Worm (Caenorhabditis elegans) whole organism, L1 larva: Measurements from ENCODE around the gene Y102A11A.3.

Experiments used
- C04F5.9 ChIP-seq: sonication (generic microtip); optimal IDR thresholded peaks from 2 replicates; lab custom pipeline; 2016; ENCODE audit warnings: missing genetic modification characterization, missing compliant biosample characterization
- Y116A8C.19 ChIP-seq: sonication (generic microtip); optimal IDR thresholded peaks from 2 replicates; lab custom pipeline; 2016; ENCODE audit warnings: missing compliant biosample characterization, missing genetic modification characterization, borderline replicate concordance
- aly-2 ChIP-seq: fragments of 150-350 bp; optimal IDR thresholded peaks from 2 replicates; lab custom pipeline; 2014; ENCODE audit warnings: missing biosample characterization, missing genetic modification characterization
- ama-1 ChIP-seq: fragments of 150-350 bp; optimal IDR thresholded peaks from 2 replicates; lab custom pipeline; 2014
- blmp-1 ChIP-seq: fragments of 150-350 bp; optimal IDR thresholded peaks from 2 replicates; lab custom pipeline; 2014; ENCODE audit warnings: missing biosample characterization, missing genetic modification characterization
- ceh-8 ChIP-seq: fragments of 200-800 bp; sonication (Bioruptor generic); optimal IDR thresholded peaks from 2 replicates; lab custom pipeline; 2018; ENCODE audit warnings: mild to moderate bottlenecking, missing genetic modification characterization, moderate library complexity, missing compliant biosample characterization
- efl-1 ChIP-seq, 4 experiments: fragments of 150-350 bp; optimal IDR thresholded peaks in 3 of 4; peaks in 1 of 4; 1 replicate in 1 of 4; 2 replicates in 3 of 4; lab custom pipeline; 2014; ENCODE audit warnings: missing biosample characterization in 2 of 4, missing genetic modification characterization in 2 of 4, missing genetic modification reagents in 2 of 4
- elt-3 ChIP-seq, 6 experiments: fragments of 150-350 bp in 1 of 6; sonication (generic microtip); optimal IDR thresholded peaks; 2 replicates each; lab custom pipeline; 2017 to 2018; ENCODE audit warnings: missing biosample characterization in 6 of 6, missing genetic modification characterization in 6 of 6, inconsistent platforms in 1 of 6
- ets-5 ChIP-seq: fragments of 200-800 bp; sonication (Bioruptor generic); IDR thresholded peaks from 2 replicates; pipeline ENCODE4 v1.3.6; 2022; ENCODE audit warnings: missing genetic modification characterization, missing compliant biosample characterization
- fkh-10 ChIP-seq: sonication (generic microtip); optimal IDR thresholded peaks from 2 replicates; lab custom pipeline; 2017; ENCODE audit warnings: missing biosample characterization, missing genetic modification reagents, missing genetic modification characterization
- hpl-2 ChIP-seq: fragments of 150-350 bp; optimal IDR thresholded peaks from 2 replicates; lab custom pipeline; 2014; ENCODE audit warnings: missing biosample characterization, missing genetic modification reagents, missing genetic modification characterization
- irx-1 ChIP-seq: sonication (generic microtip); optimal IDR thresholded peaks from 2 replicates; lab custom pipeline; 2016; ENCODE audit warnings: missing genetic modification characterization, missing compliant biosample characterization
- jun-1 ChIP-seq: fragments of 150-350 bp; optimal IDR thresholded peaks from 2 replicates; lab custom pipeline; 2014; ENCODE audit warnings: missing biosample characterization, missing genetic modification reagents, missing genetic modification characterization
- lin-13 ChIP-seq: fragments of 150-350 bp; optimal IDR thresholded peaks from 2 replicates; lab custom pipeline; 2014; ENCODE audit warnings: missing biosample characterization, missing genetic modification reagents, missing genetic modification characterization
- lin-14 ChIP-seq: fragments of 200-800 bp; sonication (Bioruptor generic); optimal IDR thresholded peaks from 2 replicates; lab custom pipeline; 2018; ENCODE audit warnings: mild to moderate bottlenecking, missing genetic modification characterization, moderate library complexity, missing compliant biosample characterization
- lin-15B ChIP-seq: fragments of 150-350 bp; sonication (generic microtip); optimal IDR thresholded peaks from 3 replicates; lab custom pipeline; 2014; ENCODE audit warnings: missing biosample characterization, missing genetic modification characterization
- lin-39 ChIP-seq: fragments of 150-350 bp; optimal IDR thresholded peaks from 2 replicates; lab custom pipeline; 2014; ENCODE audit warnings: missing biosample characterization, missing genetic modification reagents, missing genetic modification characterization
- lir-3 ChIP-seq: sonication (generic microtip); optimal IDR thresholded peaks from 2 replicates; lab custom pipeline; 2016; ENCODE audit warnings: mild to moderate bottlenecking, missing genetic modification characterization, moderate library complexity, missing compliant biosample characterization; ENCODE audit not compliant: poor library complexity
- lsy-2 ChIP-seq, 2 experiments: fragments of 150-350 bp; optimal IDR thresholded peaks; 2 replicates each; lab custom pipeline; 2014; ENCODE audit warnings: missing biosample characterization in 2 of 2, missing genetic modification characterization in 2 of 2
- mab-9 ChIP-seq: fragments of 200-800 bp; sonication (Bioruptor generic); IDR thresholded peaks from 2 replicates; pipeline ENCODE4 v1.3.6; 2022; ENCODE audit warnings: missing genetic modification reagents, missing genetic modification characterization, missing compliant biosample characterization
- mdl-1 ChIP-seq, 2 experiments: fragments of 150-350 bp; optimal IDR thresholded peaks; 2 replicates each; lab custom pipeline; 2014 to 2017; ENCODE audit warnings: missing biosample characterization in 2 of 2, missing genetic modification characterization in 2 of 2, inconsistent platforms in 1 of 2
- mep-1 ChIP-seq: fragments of 150-350 bp; optimal IDR thresholded peaks from 2 replicates; lab custom pipeline; 2014; ENCODE audit warnings: missing biosample characterization, missing genetic modification characterization
- nhr-11 ChIP-seq: fragments of 150-350 bp; optimal IDR thresholded peaks from 2 replicates; lab custom pipeline; 2014; ENCODE audit warnings: missing biosample characterization, missing genetic modification characterization
- nhr-19 ChIP-seq: fragments of 200-800 bp; sonication (Bioruptor generic); conservative IDR thresholded peaks from 2 replicates; pipeline ENCODE4 v1.3.6; 2022; ENCODE audit warnings: missing genetic modification characterization, missing compliant biosample characterization
- nhr-20 ChIP-seq: sonication (generic microtip); optimal IDR thresholded peaks from 2 replicates; lab custom pipeline; 2016; ENCODE audit warnings: mild to moderate bottlenecking, missing genetic modification characterization, missing compliant biosample characterization
- nhr-28 ChIP-seq: fragments of 150-350 bp; optimal IDR thresholded peaks from 2 replicates; lab custom pipeline; 2014; ENCODE audit warnings: missing biosample characterization, missing genetic modification characterization
- nhr-47 ChIP-seq: sonication (generic microtip); optimal IDR thresholded peaks from 2 replicates; lab custom pipeline; 2016; ENCODE audit warnings: mild to moderate bottlenecking, missing genetic modification characterization, moderate library complexity, missing compliant biosample characterization
- nhr-71 ChIP-seq: sonication (generic microtip); optimal IDR thresholded peaks from 2 replicates; lab custom pipeline; 2016; ENCODE audit warnings: mild to moderate bottlenecking, missing genetic modification characterization, moderate library complexity, missing compliant biosample characterization
- nhr-77 ChIP-seq: fragments of 150-350 bp; optimal IDR thresholded peaks from 2 replicates; lab custom pipeline; 2014; ENCODE audit warnings: missing biosample characterization, missing genetic modification characterization
- nhr-85 ChIP-seq: sonication (generic microtip); peaks from one replicate; lab custom pipeline; 2016; ENCODE audit warnings: missing genetic modification characterization, inconsistent platforms, missing compliant biosample characterization
- pax-3 ChIP-seq: fragments of 200-800 bp; sonication (Bioruptor generic); optimal IDR thresholded peaks from 2 replicates; lab custom pipeline; 2018; ENCODE audit warnings: mild to moderate bottlenecking, missing genetic modification characterization, moderate library complexity, missing compliant biosample characterization
- skn-1 ChIP-seq: fragments of 150-350 bp; optimal IDR thresholded peaks from 2 replicates; lab custom pipeline; 2014; ENCODE audit warnings: missing biosample characterization, missing genetic modification characterization
- tbx-2 ChIP-seq: sonication (generic microtip); optimal IDR thresholded peaks from 2 replicates; lab custom pipeline; 2016; ENCODE audit warnings: missing genetic modification characterization, missing compliant biosample characterization
- tlp-1 ChIP-seq: fragments of 150-350 bp; optimal IDR thresholded peaks from 2 replicates; lab custom pipeline; 2014; ENCODE audit warnings: missing biosample characterization, missing genetic modification characterization
- unc-130 ChIP-seq: fragments of 150-350 bp; optimal IDR thresholded peaks from 2 replicates; lab custom pipeline; 2017; ENCODE audit warnings: missing biosample characterization, missing genetic modification characterization, inconsistent platforms
- unc-98 ChIP-seq: fragments of 200-800 bp; sonication (Bioruptor generic); IDR thresholded peaks from 2 replicates; pipeline ENCODE4 v1.3.6; 2022; ENCODE audit warnings: missing genetic modification characterization, missing compliant biosample characterization
- vab-15 ChIP-seq: sonication (generic microtip); optimal IDR thresholded peaks from 2 replicates; lab custom pipeline; 2017; ENCODE audit warnings: missing genotype, mild to moderate bottlenecking, missing genetic modification characterization, missing compliant biosample characterization
- zag-1 ChIP-seq: fragments of 150-350 bp; optimal IDR thresholded peaks from 2 replicates; lab custom pipeline; 2014; ENCODE audit warnings: missing biosample characterization, missing genetic modification characterization
- zip-4 ChIP-seq: fragments of 200-800 bp; sonication (Bioruptor generic); optimal IDR thresholded peaks from 2 replicates; lab custom pipeline; 2018; ENCODE audit warnings: mild to moderate bottlenecking, missing genetic modification characterization, moderate library complexity, missing compliant biosample characterization
- ztf-11 ChIP-seq, 2 experiments: sonication (generic microtip); optimal IDR thresholded peaks; 2 replicates each; lab custom pipeline; 2016 to 2017; ENCODE audit warnings: missing genetic modification characterization in 2 of 2, missing biosample characterization in 1 of 2, missing compliant biosample characterization in 1 of 2

Y102A11A.3 gene

DNA sequence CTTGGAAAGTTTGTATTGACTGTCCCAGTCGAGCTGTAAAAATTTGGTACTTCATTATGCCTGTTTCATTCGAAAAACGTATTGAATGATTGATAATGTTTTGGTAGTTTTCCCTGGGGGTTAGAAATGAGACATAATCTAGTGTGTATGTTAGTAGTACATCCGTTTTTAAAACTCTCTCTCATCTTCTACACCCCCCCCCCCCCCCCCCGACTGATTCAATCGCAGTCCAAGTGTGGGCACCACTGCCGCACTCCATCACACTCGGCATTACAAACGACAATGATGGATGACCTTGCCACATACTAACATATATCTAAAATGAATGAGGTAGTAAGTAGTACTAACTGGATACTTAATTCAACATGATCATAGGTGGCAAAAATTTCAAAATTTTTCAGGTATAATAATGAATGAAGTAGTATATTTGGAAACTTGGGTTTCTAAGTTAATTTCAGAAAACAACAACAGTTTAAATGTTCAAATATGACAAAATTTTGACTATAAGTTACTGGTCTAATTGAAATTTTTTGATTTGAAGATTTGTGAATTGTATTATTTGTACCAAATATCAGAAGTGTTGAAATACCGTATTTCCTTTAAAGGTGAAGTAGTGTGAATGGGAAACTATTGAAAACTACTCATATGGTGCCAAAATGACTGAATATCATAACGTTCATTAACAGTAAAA, 22.6 kb downstream of the Y102A11A.3 start:
- no peak for TF ChIP-seq nhr-19 (GFP tag; lab: Robert Waterston, UW)
- TF ChIP-seq zag-1 (tag; lab: Kevin White, UChicago) = no peak
- peak; percentile 70 for TF ChIP-seq nhr-85 (tag; lab: Kevin White, UChicago)
- no peak for TF ChIP-seq skn-1 (tag; lab: Kevin White, UChicago)
- TF ChIP-seq lin-14 (GFP tag; lab: Kevin White, UChicago) = peak; percentile 68
- no peak for TF ChIP-seq C04F5.9 (tag; lab: Kevin White, UChicago)
- no peak for TF ChIP-seq lsy-2 (tag; optimal IDR thresholded peaks at IDR 0.05; lab: Kevin White, UChicago)
- no peak for TF ChIP-seq efl-1 (optimal IDR thresholded peaks at IDR 0.05; lab: Kevin White, UChicago)
- TF ChIP-seq efl-1 (GFP tag; optimal IDR thresholded peaks at IDR 0.05 in 1 of 2; lab: Kevin White, UChicago) = peak in 1 of 2 experiments; percentile 33
- TF ChIP-seq lin-15B (tag; lab: Kevin White, UChicago) = no peak
- TF ChIP-seq ztf-11 (tag; optimal IDR thresholded peaks at IDR 0.05; lab: Kevin White, UChicago) = no peak
- TF ChIP-seq tlp-1 = no peak
- TF ChIP-seq mab-9 = no peak
- peak; percentile 4 for TF ChIP-seq lin-39 (tag; lab: Kevin White, UChicago)
- peak; percentile 21 for TF ChIP-seq mep-1 (tag; lab: Kevin White, UChicago)
- TF ChIP-seq irx-1 = no peak

DNA sequence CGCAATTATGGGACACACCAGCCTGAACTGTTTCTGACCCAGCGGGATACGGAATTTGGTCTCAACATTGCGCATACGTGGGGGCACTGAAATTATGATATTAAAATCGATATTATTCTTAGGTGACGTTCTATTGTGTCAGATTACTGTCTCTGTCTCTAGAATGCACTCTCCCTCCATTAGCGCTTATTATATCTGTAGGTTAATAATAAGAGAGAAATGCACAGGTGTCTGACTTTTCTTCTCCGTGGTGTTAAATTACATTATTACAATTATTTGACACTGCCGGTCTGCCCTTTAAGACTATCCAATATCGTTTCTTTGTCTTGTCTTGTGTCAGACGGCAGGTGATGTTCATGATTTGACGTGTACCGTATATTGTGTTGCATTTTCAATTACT, 23.7 kb downstream of the Y102A11A.3 start:
- TF ChIP-seq unc-98 (GFP tag; lab: Robert Waterston, UW) = no peak
- no peak for TF ChIP-seq vab-15 (tag; lab: Kevin White, UChicago)
- no peak for TF ChIP-seq nhr-28 (tag; lab: Kevin White, UChicago)
- no peak for TF ChIP-seq mdl-1 (tag; optimal IDR thresholded peaks at IDR 0.05; lab: Kevin White, UChicago)
- no peak for TF ChIP-seq ama-1 (lab: Kevin White, UChicago)
- TF ChIP-seq lin-39 (tag; lab: Kevin White, UChicago) = no peak
- TF ChIP-seq blmp-1 = no peak

DNA sequence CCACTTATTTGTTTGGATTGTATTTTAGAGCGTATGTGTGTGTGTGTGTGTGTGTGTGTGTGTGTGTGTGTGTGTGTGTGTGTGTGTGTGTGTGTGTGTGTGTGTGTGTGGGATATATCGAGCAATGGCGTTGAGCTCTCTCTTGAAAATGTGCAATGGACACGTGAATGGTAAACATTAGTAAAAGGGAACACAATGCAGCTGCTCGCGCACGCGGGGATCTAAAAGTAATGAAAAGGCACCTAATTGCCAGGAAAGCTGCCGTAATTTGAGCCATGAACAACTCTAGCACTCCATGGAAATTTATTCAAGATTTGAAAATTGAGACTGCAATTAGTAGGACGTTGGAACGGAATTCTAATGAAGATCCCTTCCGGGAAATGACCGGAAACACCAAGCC, 24.3 kb downstream of the Y102A11A.3 start:
- TF ChIP-seq tbx-2 (peak; percentile 6), nhr-11 (tag; lab: Kevin White, UChicago) (no peak), nhr-77 (no peak), nhr-19 (GFP tag; lab: Robert Waterston, UW) (peak; percentile 32; the same call in 1 of the 2 replicates), nhr-71 (tag; lab: Kevin White, UChicago) (peak; percentile 13), lir-3 (tag; lab: Kevin White, UChicago) (no peak)

DNA sequence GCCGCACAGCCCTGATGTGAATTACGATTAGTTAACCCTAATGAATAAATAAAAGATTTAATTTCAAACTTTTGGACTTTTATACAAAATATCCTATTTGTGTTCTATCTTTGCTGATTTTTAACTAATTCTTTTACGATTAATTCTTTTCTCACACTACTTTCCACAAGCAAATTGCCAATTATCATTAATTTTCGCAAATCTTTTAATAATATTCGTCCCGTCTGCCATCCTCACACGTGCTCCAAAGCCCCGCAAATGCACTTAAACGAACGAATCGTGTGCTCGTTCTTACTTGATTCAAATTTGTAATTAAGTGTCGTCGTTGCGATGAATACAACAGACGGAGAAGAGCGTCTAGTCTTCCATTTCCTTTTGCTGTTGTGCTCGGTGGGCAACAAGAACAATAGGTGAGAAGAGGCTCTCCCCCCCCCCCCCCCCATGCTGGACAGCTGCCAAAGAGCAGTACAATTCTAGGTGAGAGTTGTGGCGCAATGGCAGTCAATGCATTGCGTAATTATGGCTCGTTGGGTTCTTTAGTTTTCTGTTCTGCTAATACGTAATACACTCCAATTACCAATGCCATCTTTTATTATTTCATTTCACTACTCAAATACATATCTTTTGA, 25.7 kb downstream of the Y102A11A.3 start:
- TF ChIP-seq pax-3 (tag; lab: Kevin White, UChicago) = no peak
- peak; percentile 37 for TF ChIP-seq ceh-8
- no peak for TF ChIP-seq nhr-20
- TF ChIP-seq, all 84 proteins: peak for 1

DNA sequence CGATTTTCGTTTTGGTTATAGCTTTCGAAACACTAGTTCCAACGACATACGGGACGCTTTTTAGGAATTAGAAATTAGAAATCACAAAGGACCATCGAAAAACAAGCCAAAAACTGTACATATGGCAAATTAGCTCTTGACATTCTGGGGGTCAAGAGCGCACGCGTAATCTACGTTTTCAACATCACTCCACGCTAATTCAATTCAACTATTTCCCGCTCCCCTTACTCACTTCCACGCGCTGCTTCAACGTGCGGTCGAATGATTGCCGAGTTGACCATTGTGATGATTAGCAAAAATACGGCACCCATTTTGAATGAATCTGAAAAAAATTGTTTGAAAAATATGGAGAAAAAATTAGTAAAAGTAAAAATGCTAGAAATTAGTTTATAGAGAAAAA, 26.7 kb downstream of the Y102A11A.3 start:
- TF ChIP-seq nhr-20 = no peak
- TF ChIP-seq, all 84 proteins: peak for 0

DNA sequence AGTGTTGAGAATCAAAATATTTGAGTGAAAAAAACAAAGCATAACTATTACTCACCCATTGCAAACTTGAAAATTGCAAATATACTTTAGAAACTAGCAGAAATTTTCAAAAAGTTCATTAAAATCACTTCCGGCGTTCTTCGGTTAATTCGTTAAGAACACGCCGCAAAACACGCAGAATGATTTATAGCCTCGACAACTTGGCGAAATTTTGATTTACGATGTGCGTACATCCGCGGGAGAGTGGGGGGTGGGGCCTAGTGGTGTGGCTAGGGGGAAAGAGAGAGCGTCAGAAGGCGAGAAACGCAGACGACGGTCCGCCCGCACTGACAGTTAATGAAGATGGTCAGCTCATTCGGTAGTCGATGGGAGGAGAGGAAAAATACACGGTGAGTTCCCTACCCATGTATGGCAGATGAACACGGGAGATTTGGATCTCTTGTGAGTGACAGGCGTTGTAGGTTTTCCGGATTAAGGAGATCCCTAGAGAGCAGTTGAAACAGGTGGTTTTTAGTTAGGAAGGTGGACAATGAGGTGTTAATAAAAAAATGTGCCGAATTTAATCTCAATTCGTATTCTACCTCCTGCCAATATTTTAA, 27.3 kb downstream of the Y102A11A.3 start, which contains the start of gene igcm-4:
TSS of gene igcm-4 (minus strand) at position 237 of the 599 bp plus-strand sequence.
- TF ChIP-seq jun-1 (tag; lab: Kevin White, UChicago) (no peak), lin-14 (GFP tag; lab: Kevin White, UChicago) (peak; percentile 46), tlp-1 (no peak), ets-5 (GFP tag; lab: Robert Waterston, UW) (no peak), nhr-47 (tag; lab: Kevin White, UChicago) (no peak), zip-4 (GFP tag; lab: Kevin White, UChicago) (no peak), Y116A8C.19 (tag; lab: Kevin White, UChicago) (no peak), aly-2 (no peak), hpl-2 (GFP tag; lab: Kevin White, UChicago) (no peak), unc-130 (no peak), nhr-85 (tag; lab: Kevin White, UChicago) (peak; percentile 26), elt-3 (tag; optimal IDR thresholded peaks at IDR 0.05; lab: Kevin White, UChicago) (no peak), lin-13 (GFP tag; lab: Kevin White, UChicago) (no peak), ama-1 (lab: Kevin White, UChicago) (no peak), nhr-11 (tag; lab: Kevin White, UChicago) (no peak), mab-9 (0 out of 2 replicates have a peak, but pooled peaks have one; percentile 30), tbx-2 (no peak), lsy-2 (tag; optimal IDR thresholded peaks at IDR 0.05; lab: Kevin White, UChicago) (no peak), fkh-10 (no peak)
